ENCODE assay signal across 1 fruit fly cellular context in genomic region chrX:7891596-7892538, dm6.
TF ChIP-seq lines count a peak whose summit lies in the region.

Gene Nek2 (minus strand): TSS chrX:7891646.

TF ChIP-seq in whole organism, embryonic, 481 proteins besides CTCF, POLR2A, EP300 and RAD21 (continued from another document):
- no peak for TF ChIP-seq ac (GFP tag; optimal IDR thresholded peaks at IDR 0.05; lab: Kevin White, UChicago)
- peak; percentile 89 for TF ChIP-seq Sry-β (GFP tag; optimal IDR thresholded peaks at IDR 0.05; lab: Kevin White, UChicago)
- TF ChIP-seq CG2199 (GFP tag; IDR thresholded peaks at IDR 0.05; lab: Robert Waterston, UW) = 0 out of 3 replicates have a peak, but pooled peaks have one; percentile 37
- TF ChIP-seq CG30403 (GFP tag; optimal IDR thresholded peaks at IDR 0.05; lab: Kevin White, UChicago) = no peak
- TF ChIP-seq CG1529 (GFP tag; optimal IDR thresholded peaks at IDR 0.05; lab: Kevin White, UChicago) = no peak
- no peak for TF ChIP-seq CG4730 (GFP tag; IDR thresholded peaks at IDR 0.05; lab: Robert Waterston, UW)
- no peak for TF ChIP-seq tap (tag; optimal IDR thresholded peaks at IDR 0.05; lab: Kevin White, UChicago)
- TF ChIP-seq CG4404 (GFP tag; IDR thresholded peaks at IDR 0.05; lab: Robert Waterston, UW) = no peak
- no peak for TF ChIP-seq pho (GFP tag; optimal IDR thresholded peaks at IDR 0.05; lab: Kevin White, UChicago)
- TF ChIP-seq ase (GFP tag; IDR thresholded peaks at IDR 0.05; lab: Robert Waterston, UW) = no peak
- TF ChIP-seq al (GFP tag; IDR thresholded peaks at IDR 0.05; lab: Robert Waterston, UW) = no peak
- no peak for TF ChIP-seq CG2889 (GFP tag; IDR thresholded peaks at IDR 0.05; lab: Robert Waterston, UW)
- TF ChIP-seq Ada2b (GFP tag; IDR thresholded peaks at IDR 0.05; lab: Robert Waterston, UW) = no peak
- no peak for TF ChIP-seq CG7987 (GFP tag; optimal IDR thresholded peaks at IDR 0.05; lab: Kevin White, UChicago)
- TF ChIP-seq Fer3 (tag; optimal IDR thresholded peaks at IDR 0.05; lab: Kevin White, UChicago) = no peak
- no peak for TF ChIP-seq Side (GFP tag; optimal IDR thresholded peaks at IDR 0.05; lab: Kevin White, UChicago)
- TF ChIP-seq jumu (GFP tag; optimal IDR thresholded peaks at IDR 0.05; lab: Kevin White, UChicago) = no peak
- no peak for TF ChIP-seq Scr (GFP tag; IDR thresholded peaks at IDR 0.05; lab: Robert Waterston, UW; ENCODE audit: partially characterized antibody)
- TF ChIP-seq her (GFP tag; optimal IDR thresholded peaks at IDR 0.05; lab: Kevin White, UChicago) = no peak
- TF ChIP-seq CG7556 (GFP tag; optimal IDR thresholded peaks at IDR 0.05; lab: Kevin White, UChicago) = no peak
- TF ChIP-seq gcm2 (GFP tag; optimal IDR thresholded peaks at IDR 0.05; lab: Kevin White, UChicago) = no peak
- no peak for TF ChIP-seq CG14441 (GFP tag; IDR thresholded peaks at IDR 0.05; lab: Robert Waterston, UW)
- TF ChIP-seq CG9609 (GFP tag; optimal IDR thresholded peaks at IDR 0.05; lab: Kevin White, UChicago) = no peak
- no peak for TF ChIP-seq MBD-R2 (GFP tag; IDR thresholded peaks at IDR 0.05; lab: Robert Waterston, UW)
- TF ChIP-seq nerfin-2 (GFP tag; IDR thresholded peaks at IDR 0.05; lab: Robert Waterston, UW; ENCODE audit: partially characterized antibody) = no peak
- TF ChIP-seq CG18476 (GFP tag; optimal IDR thresholded peaks at IDR 0.05; lab: Kevin White, UChicago) = no peak
- peak; percentile 17 for TF ChIP-seq dmrt11E (tag; optimal IDR thresholded peaks at IDR 0.05; lab: Kevin White, UChicago)
- TF ChIP-seq CG4328 (GFP tag; optimal IDR thresholded peaks at IDR 0.05; lab: Kevin White, UChicago) = no peak
- peak; percentile 5 for TF ChIP-seq phol (tag; optimal IDR thresholded peaks at IDR 0.05; lab: Kevin White, UChicago)
- TF ChIP-seq Gsc (GFP tag; IDR thresholded peaks at IDR 0.05; lab: Robert Waterston, UW) = no peak
- TF ChIP-seq CG17568 (GFP tag; optimal IDR thresholded peaks at IDR 0.05; lab: Kevin White, UChicago) = no peak
- TF ChIP-seq CG15269 (tag; optimal IDR thresholded peaks at IDR 0.05; lab: Kevin White, UChicago) = no peak
- peak in 1 of 2 experiments; percentile 77 for TF ChIP-seq insv (GFP tag; optimal IDR thresholded peaks at IDR 0.05; lab: Kevin White, UChicago)
- no peak for TF ChIP-seq CG10543 (GFP tag; optimal IDR thresholded peaks at IDR 0.05; lab: Kevin White, UChicago)
- no peak for TF ChIP-seq Optix (GFP tag; IDR thresholded peaks at IDR 0.05; lab: Robert Waterston, UW)
- peak; percentile 37 for TF ChIP-seq CG12391 (tag; optimal IDR thresholded peaks at IDR 0.05; lab: Kevin White, UChicago)
- no peak for TF ChIP-seq abd-A (tag; optimal IDR thresholded peaks at IDR 0.05; lab: Kevin White, UChicago)
- TF ChIP-seq Jarid2 (GFP tag; optimal IDR thresholded peaks at IDR 0.05; lab: Kevin White, UChicago) = no peak
- no peak for TF ChIP-seq CG13775 (GFP tag; optimal IDR thresholded peaks at IDR 0.05; lab: Kevin White, UChicago)
- peak; percentile 67 for TF ChIP-seq row (GFP tag; IDR thresholded peaks at IDR 0.05; lab: Robert Waterston, UW)
- no peak for TF ChIP-seq Abd-B (GFP tag; optimal IDR thresholded peaks at IDR 0.05; lab: Kevin White, UChicago)
- no peak for TF ChIP-seq Nf-YB (GFP tag; optimal IDR thresholded peaks at IDR 0.05; lab: Kevin White, UChicago)
- TF ChIP-seq chn (GFP tag; optimal IDR thresholded peaks at IDR 0.05; lab: Kevin White, UChicago) = no peak
- TF ChIP-seq Hr78 (GFP tag; optimal IDR thresholded peaks at IDR 0.05; lab: Kevin White, UChicago) = no peak
- no peak for TF ChIP-seq CG12942 (GFP tag; optimal IDR thresholded peaks at IDR 0.05; lab: Kevin White, UChicago)
- no peak for TF ChIP-seq CG1603 (tag; optimal IDR thresholded peaks at IDR 0.05; lab: Kevin White, UChicago)
- TF ChIP-seq kay (GFP tag; optimal IDR thresholded peaks at IDR 0.05; lab: Kevin White, UChicago) = no peak
- no peak for TF ChIP-seq Myb (GFP tag; optimal IDR thresholded peaks at IDR 0.05; lab: Kevin White, UChicago)
- TF ChIP-seq Dref (GFP tag; IDR thresholded peaks at IDR 0.05; lab: Robert Waterston, UW) = no peak
- no peak for TF ChIP-seq CG32767 (GFP tag; IDR thresholded peaks at IDR 0.05; lab: Robert Waterston, UW)
- TF ChIP-seq CG12071 (GFP tag; optimal IDR thresholded peaks at IDR 0.05; lab: Kevin White, UChicago) = no peak
- no peak for TF ChIP-seq Opbp (GFP tag; IDR thresholded peaks at IDR 0.05; lab: Robert Waterston, UW; ENCODE audit: partially characterized antibody)
- TF ChIP-seq Dll (GFP tag; IDR thresholded peaks at IDR 0.05; lab: Robert Waterston, UW; ENCODE audit: partially characterized antibody) = no peak
- TF ChIP-seq Sry-δ (GFP tag; optimal IDR thresholded peaks at IDR 0.05; lab: Kevin White, UChicago) = no peak
- TF ChIP-seq Rx (GFP tag; IDR thresholded peaks at IDR 0.05; lab: Robert Waterston, UW) = 0 out of 2 replicates have a peak, but pooled peaks have one; percentile 3
- no peak for TF ChIP-seq CG34376 (GFP tag; optimal IDR thresholded peaks at IDR 0.05; lab: Kevin White, UChicago)
- no peak for TF ChIP-seq Eip74EF (GFP tag; optimal IDR thresholded peaks at IDR 0.05; lab: Kevin White, UChicago)
- TF ChIP-seq CG17385 (GFP tag; optimal IDR thresholded peaks at IDR 0.05; lab: Kevin White, UChicago) = no peak
- no peak for TF ChIP-seq Dip3 (GFP tag; optimal IDR thresholded peaks at IDR 0.05; lab: Kevin White, UChicago)
- TF ChIP-seq Ravus (GFP tag; IDR thresholded peaks at IDR 0.05; lab: Robert Waterston, UW) = no peak
- no peak for TF ChIP-seq bbx (GFP tag; IDR thresholded peaks at IDR 0.05; lab: Robert Waterston, UW; ENCODE audit: partially characterized antibody)
- TF ChIP-seq CG17829 (tag; optimal IDR thresholded peaks at IDR 0.05; lab: Kevin White, UChicago) = no peak
- TF ChIP-seq CG15479 (GFP tag; optimal IDR thresholded peaks at IDR 0.05; lab: Kevin White, UChicago) = peak; percentile 47
- no peak for TF ChIP-seq CG33213 (GFP tag; optimal IDR thresholded peaks at IDR 0.05; lab: Kevin White, UChicago)
- TF ChIP-seq zen (tag; optimal IDR thresholded peaks at IDR 0.05; lab: Kevin White, UChicago) = peak; percentile 31
- no peak for TF ChIP-seq hth (optimal IDR thresholded peaks at IDR 0.05; lab: Kevin White, UChicago)
- TF ChIP-seq CkIIα-i1 (GFP tag; IDR thresholded peaks at IDR 0.05; lab: Robert Waterston, UW) = no peak
- TF ChIP-seq CG8944 (GFP tag; optimal IDR thresholded peaks at IDR 0.05; lab: Kevin White, UChicago) = no peak
- TF ChIP-seq CG8281 (tag; optimal IDR thresholded peaks at IDR 0.05; lab: Kevin White, UChicago) = no peak
- no peak for TF ChIP-seq CG11504 (tag; optimal IDR thresholded peaks at IDR 0.05; lab: Kevin White, UChicago)
- TF ChIP-seq bsh (GFP tag; optimal IDR thresholded peaks at IDR 0.05; lab: Kevin White, UChicago) = no peak
- no peak for TF ChIP-seq bowl (GFP tag; IDR thresholded peaks at IDR 0.05; lab: Robert Waterston, UW)
- TF ChIP-seq CG30020 (tag; optimal IDR thresholded peaks at IDR 0.05; lab: Kevin White, UChicago) = no peak
- no peak for TF ChIP-seq Chrac-16 (GFP tag; optimal IDR thresholded peaks at IDR 0.05; lab: Kevin White, UChicago)
- no peak for TF ChIP-seq ERR (GFP tag; optimal IDR thresholded peaks at IDR 0.05; lab: Kevin White, UChicago)
- TF ChIP-seq CG8388 (GFP tag; optimal IDR thresholded peaks at IDR 0.05; lab: Kevin White, UChicago) = no peak
- TF ChIP-seq da (GFP tag; optimal IDR thresholded peaks at IDR 0.05; lab: Kevin White, UChicago) = no peak
- no peak for TF ChIP-seq fu2 (GFP tag; optimal IDR thresholded peaks at IDR 0.05; lab: Kevin White, UChicago)
- no peak for TF ChIP-seq mam (GFP tag; optimal IDR thresholded peaks at IDR 0.05; lab: Kevin White, UChicago)
- TF ChIP-seq CG9932 (GFP tag; IDR thresholded peaks at IDR 0.05; lab: Robert Waterston, UW) = no peak
- no peak for TF ChIP-seq z (GFP tag; IDR thresholded peaks at IDR 0.05; lab: Robert Waterston, UW)
- TF ChIP-seq croc (GFP tag; conservative IDR thresholded peaks at IDR 0.05; lab: Robert Waterston, UW) = no peak
- peak; percentile 43 for TF ChIP-seq pfk (GFP tag; optimal IDR thresholded peaks at IDR 0.05; lab: Kevin White, UChicago)
- peak; percentile 67 for TF ChIP-seq CG1832 (GFP tag; optimal IDR thresholded peaks at IDR 0.05; lab: Kevin White, UChicago)
- no peak for TF ChIP-seq Xbp1 (GFP tag; optimal IDR thresholded peaks at IDR 0.05; lab: Kevin White, UChicago)
- TF ChIP-seq gt (GFP tag; IDR thresholded peaks at IDR 0.05; lab: Robert Waterston, UW) = no peak
- TF ChIP-seq ci (GFP tag; IDR thresholded peaks at IDR 0.05; lab: Robert Waterston, UW) = no peak
- TF ChIP-seq gem (tag; optimal IDR thresholded peaks at IDR 0.05; lab: Kevin White, UChicago) = no peak
- peak; percentile 97 for TF ChIP-seq Kr (GFP tag; optimal IDR thresholded peaks at IDR 0.05; lab: Kevin White, UChicago)
- peak; percentile 55 for TF ChIP-seq cad (GFP tag; optimal IDR thresholded peaks at IDR 0.05; lab: Kevin White, UChicago)
- TF ChIP-seq CG5953 (GFP tag; IDR thresholded peaks at IDR 0.05; lab: Robert Waterston, UW) = no peak
- TF ChIP-seq tin (GFP tag; optimal IDR thresholded peaks at IDR 0.05; lab: Kevin White, UChicago) = no peak
- no peak for TF ChIP-seq psq (GFP tag; optimal IDR thresholded peaks at IDR 0.05; lab: Kevin White, UChicago)
- TF ChIP-seq Lhr (GFP tag; optimal IDR thresholded peaks at IDR 0.05; lab: Kevin White, UChicago) = no peak
- no peak for TF ChIP-seq Doc2 (GFP tag; IDR thresholded peaks at IDR 0.05; lab: Robert Waterston, UW)
- TF ChIP-seq Sin3A (optimal IDR thresholded peaks at IDR 0.05; lab: Kevin White, UChicago) = no peak
- TF ChIP-seq Bdp1 (GFP tag; optimal IDR thresholded peaks at IDR 0.05; lab: Kevin White, UChicago) = no peak
- no peak for TF ChIP-seq CG15011 (GFP tag; optimal IDR thresholded peaks at IDR 0.05; lab: Kevin White, UChicago)
- no peak for TF ChIP-seq Gug (GFP tag; IDR thresholded peaks at IDR 0.05; lab: Robert Waterston, UW)
- TF ChIP-seq CG4360 (GFP tag; IDR thresholded peaks at IDR 0.05; lab: Robert Waterston, UW) = 0 out of 2 replicates have a peak, but pooled peaks have one; percentile 20
- TF ChIP-seq mld (GFP tag; IDR thresholded peaks at IDR 0.05; lab: Robert Waterston, UW; ENCODE audit: partially characterized antibody) = no peak
- TF ChIP-seq sens (GFP tag; lab: Kevin White, UChicago) = peak; percentile 11
- TF ChIP-seq Adf1 (GFP tag; IDR thresholded peaks at IDR 0.05; lab: Robert Waterston, UW) = no peak
- TF ChIP-seq Awh (GFP tag; IDR thresholded peaks at IDR 0.05; lab: Robert Waterston, UW) = no peak
- TF ChIP-seq CG17802 (tag; optimal IDR thresholded peaks at IDR 0.05; lab: Kevin White, UChicago) = no peak
- no peak for TF ChIP-seq CG11723 (GFP tag; optimal IDR thresholded peaks at IDR 0.05; lab: Kevin White, UChicago)
- TF ChIP-seq CG13123 (GFP tag; optimal IDR thresholded peaks at IDR 0.05; lab: Kevin White, UChicago) = no peak
- no peak for TF ChIP-seq Dek (tag; optimal IDR thresholded peaks at IDR 0.05; lab: Kevin White, UChicago)
- peak; percentile 14 for TF ChIP-seq twi (tag; optimal IDR thresholded peaks at IDR 0.05; lab: Kevin White, UChicago)
- TF ChIP-seq Bteb2 (GFP tag; optimal IDR thresholded peaks at IDR 0.05; lab: Kevin White, UChicago) = no peak
- TF ChIP-seq az2 (GFP tag; optimal IDR thresholded peaks at IDR 0.05; lab: Kevin White, UChicago) = no peak
- TF ChIP-seq sd (tag; optimal IDR thresholded peaks at IDR 0.05; lab: Kevin White, UChicago) = no peak
- TF ChIP-seq CG10565 (GFP tag; optimal IDR thresholded peaks at IDR 0.05; lab: Kevin White, UChicago) = no peak
- no peak for TF ChIP-seq ftz-f1 (GFP tag; optimal IDR thresholded peaks at IDR 0.05; lab: Kevin White, UChicago)
- TF ChIP-seq B-H2 (GFP tag; optimal IDR thresholded peaks at IDR 0.05; lab: Kevin White, UChicago) = no peak
- TF ChIP-seq CG42726 (GFP tag; IDR thresholded peaks at IDR 0.05; lab: Robert Waterston, UW; ENCODE audit: partially characterized antibody) = no peak
